Worm (Caenorhabditis elegans): ENCODE measurements around the gene rars-2.

ce11 chrII:6125259-6125658, at the start of gene rars-2:
- no peak for TF ChIP-seq pqm-1 (tag; optimal IDR thresholded peaks at IDR 0.05)
- TF ChIP-seq Y48G9A.11 (GFP tag; IDR thresholded peaks at IDR 0.05): no peak
- no peak for TF ChIP-seq nhr-237 (tag; optimal IDR thresholded peaks at IDR 0.05)
